Worm (Caenorhabditis elegans): Measurements from ENCODE around the gene B0524.3.

DNA sequence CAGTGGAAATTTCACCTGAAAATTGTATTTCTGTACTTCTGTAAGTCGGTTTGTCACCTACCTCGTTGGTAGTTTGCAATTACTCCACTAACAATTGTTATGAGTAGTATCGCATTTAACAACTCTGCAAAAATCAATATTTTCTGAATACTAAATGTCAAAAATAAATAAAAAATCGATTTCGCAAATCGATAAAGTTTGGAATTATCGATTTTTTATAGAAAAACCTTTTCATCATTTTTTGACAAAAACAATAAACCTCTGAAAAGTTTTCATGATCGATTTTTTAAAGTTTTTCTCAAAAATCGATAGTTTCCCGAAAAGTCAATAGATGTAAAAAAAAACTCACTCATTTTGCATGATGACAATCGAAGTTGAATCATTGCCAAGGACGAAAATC lies 540 bp upstream of the B0524.3 start:
- no peak for TF ChIP-seq flt-1 (GFP tag; IDR thresholded peaks at IDR 0.05)
- no peak for TF ChIP-seq med-1 (GFP tag; optimal IDR thresholded peaks at IDR 0.05; ENCODE audit: insufficient read depth)
- no peak for TF ChIP-seq ztf-29 (GFP tag; IDR thresholded peaks at IDR 0.05)
- TF ChIP-seq ref-1 (GFP tag; conservative IDR thresholded peaks at IDR 0.05): no peak
- TF ChIP-seq tab-1 (GFP tag; IDR thresholded peaks at IDR 0.05): no peak
- TF ChIP-seq cog-1 (tag; optimal IDR thresholded peaks at IDR 0.05): no peak
- no peak for TF ChIP-seq ztf-23 (GFP tag; IDR thresholded peaks at IDR 0.05)
- no peak for TF ChIP-seq klf-2 (GFP tag; conservative IDR thresholded peaks at IDR 0.05)
